Worm (Caenorhabditis elegans): ENCODE measurements around the gene jud-4.

ce11 chrX:15270656-15271055 is 13.3 kb upstream of the jud-4 start:
- TF ChIP-seq him-1 (tag; optimal IDR thresholded peaks at IDR 0.05) (no peak), W03F9.2 (tag; optimal IDR thresholded peaks at IDR 0.05) (no peak)

Data from whole organism, L4/young adult.